Fruit fly (Drosophila melanogaster) S2 (cell line): Measurements from ENCODE around the gene CG14220.

ENCODE experiments used
- CG8478 ChIP-seq: fragments of >200 bp; optimal IDR thresholded peaks from 2 replicates; lab custom pipeline; 2018
- CTCF ChIP-seq, 2 experiments: fragments of >200 bp; optimal IDR thresholded peaks; 2 replicates each; lab custom pipeline; 2018

- TF ChIP-seq CG8478 (lab: Kevin White, UChicago) (no peak), CTCF (optimal IDR thresholded peaks at IDR 0.05; lab: Kevin White, UChicago) (no peak)
Measured at dm6 chrX:19621145-19621544, 19.5 kb upstream of the CG14220 start, which contains the start of gene CG14221.
